Fruit fly (Drosophila melanogaster) whole organism, embryonic: ENCODE measurements around the gene CG17593.

ENCODE experiments used
- Antp ChIP-seq: fragments of 200-800 bp; sonication (Bioruptor generic); optimal IDR thresholded peaks from 3 replicates; lab custom pipeline; 2016; ENCODE audit warnings: missing biosample characterization, missing genetic modification characterization
- C15 ChIP-seq: fragments of 200-800 bp; sonication (Bioruptor generic); IDR thresholded peaks from 3 replicates; pipeline ENCODE4 v1.3.6; 2022; ENCODE audit warnings: missing biosample characterization, missing genetic modification characterization
- CG10274 ChIP-seq: fragments of 200-800 bp; sonication (Bioruptor generic); optimal IDR thresholded peaks from 3 replicates; lab custom pipeline; 2017; ENCODE audit warnings: missing biosample characterization, mild to moderate bottlenecking, missing genetic modification characterization
- CG10543 ChIP-seq: fragments of 200-800 bp; sonication (Bioruptor generic); optimal IDR thresholded peaks from 3 replicates; lab custom pipeline; 2017; ENCODE audit warnings: missing biosample characterization, mild to moderate bottlenecking, missing genetic modification characterization, moderate library complexity
- CG10959 ChIP-seq: fragments of 200-800 bp; sonication (Bioruptor generic); IDR thresholded peaks from 2 replicates; pipeline ENCODE4 v1.3.6; 2022; ENCODE audit warnings: missing biosample characterization, missing genetic modification characterization
- CG11456 ChIP-seq: fragments of 200-800 bp; sonication (Bioruptor generic); IDR thresholded peaks from 3 replicates; pipeline ENCODE4 v1.3.6; 2022; ENCODE audit warnings: missing biosample characterization, missing genetic modification characterization
- CG12659 ChIP-seq: fragments of 200-800 bp; sonication (Bioruptor generic); optimal IDR thresholded peaks from 3 replicates; lab custom pipeline; 2017; ENCODE audit warnings: mild to moderate bottlenecking, missing biosample characterization, missing genetic modification reagents, missing genetic modification characterization
- CG12942 ChIP-seq: fragments of 200-800 bp; sonication (Bioruptor generic); optimal IDR thresholded peaks from 3 replicates; lab custom pipeline; 2016; ENCODE audit warnings: missing biosample characterization, missing genetic modification characterization
- CG15696 ChIP-seq: fragments of 200-800 bp; sonication (Bioruptor generic); optimal IDR thresholded peaks from 2 replicates; lab custom pipeline; 2019; ENCODE audit warnings: missing biosample characterization, mild to moderate bottlenecking, missing genetic modification characterization, moderate library complexity
- CG1602 ChIP-seq: fragments of 200-800 bp; sonication (Bioruptor generic); optimal IDR thresholded peaks from 3 replicates; lab custom pipeline; 2016; ENCODE audit warnings: missing biosample characterization, missing genetic modification characterization
- CG17568 ChIP-seq: fragments of 200-800 bp; sonication (Bioruptor generic); optimal IDR thresholded peaks from 2 replicates; lab custom pipeline; 2018; ENCODE audit warnings: missing biosample characterization, mild to moderate bottlenecking, missing genetic modification characterization, moderate library complexity
- CG1792 ChIP-seq: fragments of 200-800 bp; sonication (Bioruptor generic); optimal IDR thresholded peaks from 2 replicates; lab custom pipeline; 2016; ENCODE audit warnings: missing biosample characterization, missing genetic modification characterization
- CG2116 ChIP-seq: fragments of 200-800 bp; sonication (Bioruptor generic); optimal IDR thresholded peaks from 3 replicates; lab custom pipeline; 2018; ENCODE audit warnings: missing biosample characterization, mild to moderate bottlenecking, missing genetic modification characterization
- CG2678 ChIP-seq: fragments of 200-800 bp; sonication (Bioruptor generic); optimal IDR thresholded peaks from 3 replicates; lab custom pipeline; 2019; ENCODE audit warnings: missing biosample characterization, mild to moderate bottlenecking, missing genetic modification characterization, moderate library complexity
- CG43689 ChIP-seq: fragments of 200-800 bp; sonication (Bioruptor generic); IDR thresholded peaks from 2 replicates; pipeline ENCODE4 v1.3.6; 2022; ENCODE audit warnings: missing biosample characterization, missing genetic modification characterization
- CG4404 ChIP-seq: fragments of 200-800 bp; sonication (Bioruptor generic); IDR thresholded peaks from 2 replicates; pipeline ENCODE4 v1.3.6; 2022; ENCODE audit warnings: missing biosample characterization, missing genetic modification characterization
- CG4854 ChIP-seq: fragments of 200-800 bp; sonication (Bioruptor generic); optimal IDR thresholded peaks from 2 replicates; lab custom pipeline; 2016; ENCODE audit warnings: missing biosample characterization, missing genetic modification characterization, inconsistent platforms
- CG8089 ChIP-seq: fragments of 200-800 bp; sonication (Bioruptor generic); optimal IDR thresholded peaks from 3 replicates; lab custom pipeline; 2016; ENCODE audit warnings: missing biosample characterization, missing genetic modification characterization
- Gsc ChIP-seq: fragments of 200-800 bp; sonication (Bioruptor generic); IDR thresholded peaks from 2 replicates; pipeline ENCODE4 v1.3.6; 2022; ENCODE audit warnings: missing biosample characterization, missing genetic modification characterization
- HmgD ChIP-seq: fragments of 200-800 bp; sonication (Bioruptor generic); optimal IDR thresholded peaks from 3 replicates; lab custom pipeline; 2016; ENCODE audit warnings: missing biosample characterization, missing genetic modification characterization
- Lhr ChIP-seq: fragments of 200-800 bp; sonication (Bioruptor generic); optimal IDR thresholded peaks from 3 replicates; lab custom pipeline; 2017; ENCODE audit warnings: mild to moderate bottlenecking, missing biosample characterization, missing genetic modification reagents, missing genetic modification characterization
- Mrtf ChIP-seq: fragments of 200-800 bp; sonication (Bioruptor generic); IDR thresholded peaks from 3 replicates; pipeline ENCODE4 v1.3.6; 2022; ENCODE audit warnings: missing biosample characterization, missing genetic modification characterization
- Pdp1 ChIP-seq, 2 experiments: fragments of 200-800 bp; sonication (Bioruptor generic); optimal IDR thresholded peaks; 3 replicates each; lab custom pipeline; 2016; ENCODE audit warnings: missing biosample characterization in 2 of 2, missing genetic modification characterization in 2 of 2, mild to moderate bottlenecking in 1 of 2, moderate library complexity in 1 of 2
- Poxn ChIP-seq: fragments of 200-800 bp; sonication (Bioruptor generic); IDR thresholded peaks from 2 replicates; pipeline ENCODE4 v1.3.6; 2022; ENCODE audit warnings: missing biosample characterization, missing genetic modification characterization
- Ravus ChIP-seq: fragments of 200-800 bp; sonication (Bioruptor generic); IDR thresholded peaks from 2 replicates; pipeline ENCODE4 v1.3.6; 2022; ENCODE audit warnings: missing biosample characterization, missing genetic modification characterization
- Sin3A ChIP-seq: fragments of >200 bp; optimal IDR thresholded peaks from 2 replicates; lab custom pipeline; 2018
- Spps ChIP-seq: fragments of 200-800 bp; sonication (Bioruptor generic); optimal IDR thresholded peaks from 2 replicates; lab custom pipeline; 2018; ENCODE audit warnings: missing biosample characterization, mild to moderate bottlenecking, missing genetic modification characterization
- Sry-δ ChIP-seq: fragments of 200-800 bp; sonication (Bioruptor generic); optimal IDR thresholded peaks from 2 replicates; lab custom pipeline; 2016; ENCODE audit warnings: missing biosample characterization, missing genetic modification characterization
- Xbp1 ChIP-seq: fragments of 200-800 bp; sonication (Bioruptor generic); optimal IDR thresholded peaks from 3 replicates; lab custom pipeline; 2016; ENCODE audit warnings: missing biosample characterization, mild to moderate bottlenecking, missing genetic modification characterization
- bbx ChIP-seq: fragments of 200-800 bp; sonication (Bioruptor generic); IDR thresholded peaks from 2 replicates; pipeline ENCODE4 v1.3.6; 2022; ENCODE audit warnings: missing biosample characterization, missing genetic modification characterization; ENCODE audit not compliant: partially characterized antibody
- cato ChIP-seq: fragments of 200-800 bp; sonication (Bioruptor generic); optimal IDR thresholded peaks from 2 replicates; lab custom pipeline; 2016; ENCODE audit warnings: missing biosample characterization, missing genetic modification characterization, borderline replicate concordance
- caup ChIP-seq: fragments of 200-800 bp; sonication (Bioruptor generic); optimal IDR thresholded peaks from 3 replicates; lab custom pipeline; 2017; ENCODE audit warnings: missing biosample characterization, mild to moderate bottlenecking, missing genetic modification characterization, moderate library complexity; ENCODE audit not compliant: severe bottlenecking
- chif ChIP-seq, 2 experiments: fragments of 200-800 bp; sonication (Bioruptor generic); optimal IDR thresholded peaks; 3 replicates each; lab custom pipeline; 2016; ENCODE audit warnings: missing biosample characterization in 2 of 2, missing genetic modification characterization in 2 of 2
- croc ChIP-seq: fragments of 200-800 bp; sonication (Bioruptor generic); conservative IDR thresholded peaks from 3 replicates; pipeline ENCODE4 v1.3.6; 2022; ENCODE audit warnings: missing biosample characterization, missing genetic modification characterization
- dm ChIP-seq: fragments of 200-800 bp; sonication (Bioruptor generic); optimal IDR thresholded peaks from 3 replicates; lab custom pipeline; 2016; ENCODE audit warnings: missing biosample characterization, missing genetic modification characterization
- h ChIP-seq: fragments of >200 bp; optimal IDR thresholded peaks from 2 replicates; lab custom pipeline; 2017
- hkb ChIP-seq, 2 experiments: fragments of 200-800 bp in 1 of 2; fragments of >200 bp in 1 of 2; sonication (Bioruptor generic) in 1 of 2; IDR thresholded peaks in 1 of 2; optimal IDR thresholded peaks in 1 of 2; 2 replicates each; pipeline versions ENCODE4 v1.3.6 to Lab custom; 2017 to 2022; ENCODE audit warnings: missing biosample characterization in 1 of 2, missing genetic modification characterization in 1 of 2
- ind ChIP-seq: fragments of 200-800 bp; sonication (Bioruptor generic); optimal IDR thresholded peaks from 3 replicates; lab custom pipeline; 2016; ENCODE audit warnings: missing biosample characterization, missing genetic modification characterization
- inv ChIP-seq: fragments of 200-800 bp; sonication (Bioruptor generic); IDR thresholded peaks from 2 replicates; pipeline ENCODE4 v1.3.6; 2022; ENCODE audit warnings: missing biosample characterization, missing genetic modification characterization; ENCODE audit not compliant: partially characterized antibody
- jumu ChIP-seq: fragments of 200-800 bp; sonication (Bioruptor generic); optimal IDR thresholded peaks from 3 replicates; lab custom pipeline; 2016; ENCODE audit warnings: missing biosample characterization, missing genetic modification characterization
- kni ChIP-seq: fragments of 200-800 bp; sonication (Bioruptor generic); optimal IDR thresholded peaks from 3 replicates; lab custom pipeline; 2017; ENCODE audit warnings: mild to moderate bottlenecking, missing biosample characterization, missing genetic modification reagents, missing genetic modification characterization
- luna ChIP-seq: fragments of 200-800 bp; sonication (Bioruptor generic); optimal IDR thresholded peaks from 2 replicates; lab custom pipeline; 2016; ENCODE audit warnings: missing biosample characterization, missing genetic modification characterization
- ro ChIP-seq: fragments of 200-800 bp; sonication (Bioruptor generic); IDR thresholded peaks from 2 replicates; pipeline ENCODE4 v1.3.6; 2022; ENCODE audit warnings: missing biosample characterization, missing genetic modification characterization
- sd ChIP-seq: fragments of 200-800 bp; sonication (Bioruptor generic); optimal IDR thresholded peaks from 3 replicates; lab custom pipeline; 2018; ENCODE audit warnings: missing biosample characterization, mild to moderate bottlenecking, missing genetic modification characterization, moderate library complexity
- seq ChIP-seq: fragments of 200-800 bp; sonication (Bioruptor generic); IDR thresholded peaks from 2 replicates; pipeline ENCODE4 v1.3.6; 2022; ENCODE audit warnings: missing biosample characterization, missing genetic modification characterization
- so ChIP-seq: fragments of 200-800 bp; sonication (Bioruptor generic); IDR thresholded peaks from 3 replicates; pipeline ENCODE4 v1.3.6; 2022; ENCODE audit warnings: missing biosample characterization, missing genetic modification characterization
- tap ChIP-seq: fragments of 200-800 bp; optimal IDR thresholded peaks from 3 replicates; lab custom pipeline; 2019; ENCODE audit warnings: missing biosample characterization, mild to moderate bottlenecking, missing genetic modification characterization, moderate library complexity
- tgo ChIP-seq: fragments of 200-800 bp; sonication (Bioruptor generic); IDR thresholded peaks from 3 replicates; pipeline ENCODE4 v1.3.6; 2022; ENCODE audit warnings: missing biosample characterization, missing genetic modification characterization
- trh ChIP-seq: fragments of 200-800 bp; sonication (Bioruptor generic); optimal IDR thresholded peaks from 2 replicates; lab custom pipeline; 2016; ENCODE audit warnings: missing biosample characterization, missing genetic modification characterization
- ttk ChIP-seq: fragments of 200-800 bp; sonication (Bioruptor generic); IDR thresholded peaks from 2 replicates; pipeline ENCODE4 v2.1.2; 2022; ENCODE audit warnings: missing biosample characterization, missing genetic modification characterization
- vnd ChIP-seq: fragments of 200-800 bp; sonication (Bioruptor generic); IDR thresholded peaks from 3 replicates; pipeline ENCODE4 v1.3.6; 2022; ENCODE audit warnings: missing biosample characterization, missing genetic modification characterization; ENCODE audit not compliant: partially characterized antibody
- zen2 ChIP-seq: fragments of 200-800 bp; sonication (Bioruptor generic); IDR thresholded peaks from 3 replicates; pipeline ENCODE4 v1.3.6; 2022; ENCODE audit warnings: missing biosample characterization, missing genetic modification characterization; ENCODE audit not compliant: partially characterized antibody

Gene CG17593

dm6 chr2L:3469869-3470268 lies 44.8 kb upstream of the CG17593 start, which contains the start of the genes Pif1 and CG31776 (continued):
- TF ChIP-seq caup (GFP tag; lab: Kevin White, UChicago) (no peak), ttk (GFP tag; lab: Robert Waterston, UW) (no peak), CG17568 (GFP tag; lab: Kevin White, UChicago) (no peak), Ravus (GFP tag; lab: Robert Waterston, UW) (no peak), Mrtf (GFP tag; lab: Robert Waterston, UW) (no peak), CG10274 (GFP tag; lab: Kevin White, UChicago) (no peak), CG4854 (GFP tag; lab: Kevin White, UChicago) (no peak), CG43689 (GFP tag; lab: Robert Waterston, UW) (no peak), chif (GFP tag; optimal IDR thresholded peaks at IDR 0.05; lab: Kevin White, UChicago) (no peak), dm (GFP tag; lab: Kevin White, UChicago) (peak; percentile 71), CG1602 (no peak), vnd (peak; percentile 64; the same call in 2 of the 3 replicates), HmgD (GFP tag; lab: Kevin White, UChicago) (no peak), jumu (GFP tag; lab: Kevin White, UChicago) (no peak), CG8089 (GFP tag; lab: Kevin White, UChicago) (no peak), Spps (tag; lab: Kevin White, UChicago) (no peak), so (GFP tag; lab: Robert Waterston, UW) (0 out of 3 replicates have a peak, but pooled peaks have one; percentile 6), C15 (GFP tag; lab: Robert Waterston, UW) (no peak), seq (GFP tag; lab: Robert Waterston, UW) (no peak), Pdp1 (GFP tag; optimal IDR thresholded peaks at IDR 0.05; lab: Kevin White, UChicago) (peak in 1 of 2 experiments; percentile 27), zen2 (GFP tag; lab: Robert Waterston, UW) (peak; percentile 92), sd (tag; lab: Kevin White, UChicago) (peak; percentile 23), CG2678 (tag; lab: Kevin White, UChicago) (no peak), Antp (GFP tag; lab: Kevin White, UChicago) (no peak), kni (GFP tag; lab: Kevin White, UChicago) (no peak), hkb (optimal IDR thresholded peaks at IDR 0.05; lab: Kevin White, UChicago) (no peak), hkb (GFP tag; IDR thresholded peaks at IDR 0.05; lab: Robert Waterston, UW) (no peak), tgo (GFP tag; lab: Robert Waterston, UW) (no peak), Sry-δ (GFP tag; lab: Kevin White, UChicago) (peak; percentile 79), bbx (GFP tag; lab: Robert Waterston, UW) (peak; percentile 92), h (lab: Kevin White, UChicago) (no peak), CG10543 (GFP tag; lab: Kevin White, UChicago) (no peak), ro (GFP tag; lab: Robert Waterston, UW) (no peak), croc (GFP tag; lab: Robert Waterston, UW) (no peak), CG1792 (no peak), CG10959 (GFP tag; lab: Robert Waterston, UW) (no peak), CG11456 (GFP tag; lab: Robert Waterston, UW) (no peak), CG12942 (GFP tag; lab: Kevin White, UChicago) (no peak), Sin3A (peak; percentile 49), cato (GFP tag; lab: Kevin White, UChicago) (no peak), Xbp1 (no peak), Poxn (no peak), ind (no peak), CG15696 (tag; lab: Kevin White, UChicago) (no peak), CG4404 (no peak), tap (no peak), trh (no peak), inv (peak; percentile 68), CG2116 (GFP tag; lab: Kevin White, UChicago) (peak; percentile 93), CG12659 (GFP tag; lab: Kevin White, UChicago) (peak; percentile 27), Lhr (GFP tag; lab: Kevin White, UChicago) (peak; percentile 43), Gsc (GFP tag; lab: Robert Waterston, UW) (no peak), luna (GFP tag; lab: Kevin White, UChicago) (no peak)
